Worm (Caenorhabditis elegans) whole organism, L3 larva: ENCODE measurements around the gene C01G6.4.

Experiments
- R02D3.7 ChIP-seq: fragments of 150-350 bp; optimal IDR thresholded peaks from 2 replicates; lab custom pipeline; 2014; ENCODE audit warnings: missing biosample characterization, missing genetic modification characterization
- ZK546.5 ChIP-seq: sonication (generic microtip); optimal IDR thresholded peaks from 2 replicates; lab custom pipeline; 2017; ENCODE audit warnings: missing biosample characterization, missing genetic modification characterization
- ama-1 ChIP-seq: fragments of 150-350 bp; optimal IDR thresholded peaks from 2 replicates; lab custom pipeline; 2018
- ceh-16 ChIP-seq: sonication (generic microtip); optimal IDR thresholded peaks from 2 replicates; lab custom pipeline; 2017; ENCODE audit warnings: missing biosample characterization, missing genetic modification characterization
- ceh-28 ChIP-seq: fragments of 150-350 bp; optimal IDR thresholded peaks from 2 replicates; lab custom pipeline; 2014; ENCODE audit warnings: missing biosample characterization, missing genetic modification reagents, missing genetic modification characterization
- daf-12 ChIP-seq: fragments of 150-350 bp; optimal IDR thresholded peaks from 2 replicates; lab custom pipeline; 2014; ENCODE audit warnings: missing biosample characterization, missing genetic modification reagents, missing genetic modification characterization
- egl-27 ChIP-seq: sonication (generic microtip); optimal IDR thresholded peaks from 4 replicates; lab custom pipeline; 2017; ENCODE audit warnings: missing biosample characterization, missing genetic modification reagents, missing genetic modification characterization
- egl-5 ChIP-seq: fragments of 150-350 bp; optimal IDR thresholded peaks from 2 replicates; lab custom pipeline; 2017; ENCODE audit warnings: missing biosample characterization, missing genetic modification reagents, missing genetic modification characterization, inconsistent platforms
- elt-1 ChIP-seq: fragments of 150-350 bp; optimal IDR thresholded peaks from 2 replicates; lab custom pipeline; 2014; ENCODE audit warnings: missing biosample characterization, missing genetic modification characterization
- elt-2 ChIP-seq: sonication (generic microtip); optimal IDR thresholded peaks from 2 replicates; lab custom pipeline; 2016; ENCODE audit warnings: missing genetic modification reagents, mild to moderate bottlenecking, missing genetic modification characterization, missing compliant biosample characterization
- elt-3 ChIP-seq, 3 experiments: fragments of 150-350 bp in 1 of 3; sonication (generic microtip) in 2 of 3; optimal IDR thresholded peaks; 2 replicates in 2 of 3; 4 replicates in 1 of 3; lab custom pipeline; 2014 to 2017; ENCODE audit warnings: missing biosample characterization in 3 of 3, missing genetic modification characterization in 3 of 3
- eor-1 ChIP-seq, 2 experiments: fragments of 150-350 bp; optimal IDR thresholded peaks; 2 replicates each; lab custom pipeline; 2014 to 2018; ENCODE audit warnings: missing biosample characterization in 2 of 2, missing genetic modification characterization in 2 of 2
- fkh-2 ChIP-seq: fragments of 150-350 bp; optimal IDR thresholded peaks from 2 replicates; lab custom pipeline; 2014; ENCODE audit warnings: missing biosample characterization, missing genetic modification reagents, missing genetic modification characterization
- hmg-11 ChIP-seq: sonication (generic microtip); optimal IDR thresholded peaks from 2 replicates; lab custom pipeline; 2016; ENCODE audit warnings: missing genetic modification characterization, missing compliant biosample characterization
- jun-1 ChIP-seq: fragments of 150-350 bp; optimal IDR thresholded peaks from 2 replicates; lab custom pipeline; 2014; ENCODE audit warnings: missing biosample characterization, missing genetic modification reagents, missing genetic modification characterization
- lin-39 ChIP-seq: fragments of 150-350 bp; optimal IDR thresholded peaks from 2 replicates; lab custom pipeline; 2018; ENCODE audit warnings: missing biosample characterization, missing genetic modification reagents, missing genetic modification characterization
- mdl-1 ChIP-seq: fragments of 150-350 bp; optimal IDR thresholded peaks from 2 replicates; lab custom pipeline; 2014; ENCODE audit warnings: missing biosample characterization, missing genetic modification characterization
- mml-1 ChIP-seq: fragments of 150-350 bp; sonication (generic microtip); optimal IDR thresholded peaks from 3 replicates; lab custom pipeline; 2014; ENCODE audit warnings: missing biosample characterization, missing genetic modification characterization
- nfya-1 ChIP-seq: sonication (generic microtip); optimal IDR thresholded peaks from 2 replicates; lab custom pipeline; 2017; ENCODE audit warnings: missing genetic modification characterization, mild to moderate bottlenecking, missing compliant biosample characterization, antibody characterized with exemption, moderate library complexity; ENCODE audit not compliant: insufficient read depth
- nhr-11 ChIP-seq: fragments of 150-350 bp; optimal IDR thresholded peaks from 2 replicates; lab custom pipeline; 2014; ENCODE audit warnings: missing biosample characterization, missing genetic modification characterization
- nhr-23 ChIP-seq: fragments of 150-350 bp; optimal IDR thresholded peaks from 2 replicates; lab custom pipeline; 2014; ENCODE audit warnings: missing biosample characterization, missing genetic modification reagents, missing genetic modification characterization
- nhr-28 ChIP-seq: fragments of 150-350 bp; optimal IDR thresholded peaks from 2 replicates; lab custom pipeline; 2014; ENCODE audit warnings: missing biosample characterization, missing genetic modification characterization
- nhr-43 ChIP-seq: sonication (generic microtip); optimal IDR thresholded peaks from 2 replicates; lab custom pipeline; 2016; ENCODE audit warnings: mild to moderate bottlenecking, missing genetic modification characterization, missing compliant biosample characterization; ENCODE audit not compliant: poor library complexity, severe bottlenecking
- pqm-1 ChIP-seq: fragments of 150-350 bp; optimal IDR thresholded peaks from 2 replicates; lab custom pipeline; 2017; ENCODE audit warnings: missing biosample characterization, missing genetic modification characterization, inconsistent platforms
- skn-1 ChIP-seq: fragments of 150-350 bp; optimal IDR thresholded peaks from 2 replicates; lab custom pipeline; 2014; ENCODE audit warnings: missing biosample characterization, missing genetic modification characterization
- tbx-2 ChIP-seq: sonication (generic microtip); optimal IDR thresholded peaks from 2 replicates; lab custom pipeline; 2016; ENCODE audit warnings: mild to moderate bottlenecking, missing genetic modification characterization, missing compliant biosample characterization
- unc-39 ChIP-seq: sonication (generic microtip); optimal IDR thresholded peaks from 4 replicates; lab custom pipeline; 2017; ENCODE audit warnings: missing biosample characterization, missing genetic modification characterization
- zag-1 ChIP-seq: fragments of 150-350 bp; optimal IDR thresholded peaks from 2 replicates; lab custom pipeline; 2014; ENCODE audit warnings: missing biosample characterization, missing genetic modification characterization
- ztf-11 ChIP-seq: fragments of 150-350 bp; optimal IDR thresholded peaks from 2 replicates; lab custom pipeline; 2014; ENCODE audit warnings: missing biosample characterization, missing genetic modification characterization
- ztf-4 ChIP-seq: fragments of 150-350 bp; optimal IDR thresholded peaks from 2 replicates; lab custom pipeline; 2014; ENCODE audit warnings: missing biosample characterization, missing genetic modification characterization

The C01G6.4 gene

DNA sequence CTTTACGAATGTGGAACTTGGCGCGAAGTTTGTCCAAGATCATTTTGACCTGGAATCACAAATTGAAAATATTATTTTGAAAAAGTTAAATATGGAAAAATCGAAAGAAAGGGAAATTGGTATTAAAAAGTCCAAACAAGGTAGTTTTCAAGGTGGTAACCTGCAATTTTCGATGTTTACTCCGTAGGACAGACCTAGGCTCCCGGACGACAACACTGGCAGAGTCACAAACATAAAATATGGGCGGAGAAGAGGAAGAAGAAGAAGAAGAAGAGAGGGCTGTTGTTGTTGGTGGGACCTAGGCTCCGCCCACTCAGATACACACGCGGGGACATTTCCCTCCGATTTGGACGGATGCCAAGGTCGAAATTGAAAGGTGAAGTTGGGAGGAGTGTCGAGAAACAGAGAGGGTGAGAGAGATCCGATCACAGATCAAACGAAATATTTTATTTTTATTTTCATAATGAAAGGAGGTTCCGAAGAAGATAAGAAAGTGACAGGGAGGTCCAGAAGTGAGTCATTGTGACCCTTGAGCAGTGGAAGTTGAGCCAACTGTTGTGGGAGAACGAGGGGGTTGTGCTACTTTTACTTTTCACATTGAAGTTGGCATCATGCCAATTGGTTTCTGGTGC lies 10.8 kb downstream of the C01G6.4 start, which contains the start of gene aqp-2:
TSS of gene aqp-2 (minus strand) at position 51 of the 632 bp plus-strand sequence.
- peak; percentile 2 for TF ChIP-seq elt-1 (tag; lab: Kevin White, UChicago)
- no peak for TF ChIP-seq elt-2 (tag; lab: Kevin White, UChicago)
- no peak for TF ChIP-seq hmg-11
- peak; percentile 34 for TF ChIP-seq nfya-1 (tag; lab: Kevin White, UChicago)
- TF ChIP-seq lin-39, result peak; percentile 59
- peak; percentile 18 for TF ChIP-seq ama-1 (lab: Kevin White, UChicago)
- TF ChIP-seq unc-39 (tag; lab: Kevin White, UChicago), result no peak
- TF ChIP-seq, all 47 proteins: peak for 4

DNA sequence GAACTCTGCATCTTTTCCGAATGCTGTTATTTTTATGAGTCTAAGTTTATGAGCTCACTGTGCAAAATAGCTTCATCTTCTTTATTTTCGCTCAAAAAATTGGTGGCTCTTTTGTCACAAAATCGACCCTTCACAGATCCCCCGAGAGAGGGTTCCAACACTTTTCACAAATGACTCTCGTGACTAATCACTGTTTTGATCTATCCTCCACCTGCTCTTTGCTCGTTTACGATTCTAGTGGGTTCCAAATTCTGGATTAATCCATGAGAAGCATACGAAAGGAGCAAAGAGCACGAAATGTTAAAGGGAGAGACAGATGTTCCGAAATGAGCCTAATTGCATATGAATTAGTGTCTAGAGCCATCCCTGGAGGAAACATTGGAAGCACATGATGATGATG lies 11.4 kb downstream of the C01G6.4 start:
- TF ChIP-seq elt-3 (tag; optimal IDR thresholded peaks at IDR 0.05; lab: Kevin White, UChicago), result no peak
- TF ChIP-seq lin-39, result peak; percentile 52
- no peak for TF ChIP-seq ceh-16
- TF ChIP-seq ZK546.5 (tag; lab: Kevin White, UChicago), result no peak

DNA sequence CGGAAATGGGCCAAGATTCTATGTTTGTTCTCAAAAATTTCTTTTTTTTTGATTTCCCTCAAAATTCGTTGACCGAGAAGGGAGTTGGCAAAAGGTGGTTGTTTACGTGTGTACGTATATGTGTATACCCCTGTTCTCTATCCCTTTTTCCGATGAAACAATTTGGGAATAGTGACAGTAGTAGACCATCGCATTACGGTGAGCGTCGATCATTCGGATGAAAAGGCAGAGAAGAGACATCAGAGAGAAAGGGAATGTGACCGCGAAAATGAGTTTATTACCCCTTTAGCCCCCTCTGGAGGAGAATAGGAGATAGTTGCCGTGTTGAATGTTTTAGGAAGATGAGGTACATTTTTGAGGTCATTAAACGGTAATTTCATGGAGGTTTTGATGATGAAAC lies 12.8 kb downstream of the C01G6.4 start:
- TF ChIP-seq eor-1 (tag; optimal IDR thresholded peaks at IDR 0.05; lab: Kevin White, UChicago) (no peak), jun-1 (tag; lab: Kevin White, UChicago) (no peak), mml-1 (tag; lab: Kevin White, UChicago) (no peak), mdl-1 (tag; lab: Kevin White, UChicago) (no peak), nhr-11 (tag; lab: Kevin White, UChicago) (no peak), nhr-23 (tag; lab: Kevin White, UChicago) (peak; percentile 24)

ce11 chrII:9258566-9258965 lies 14.3 kb downstream of the C01G6.4 start:
- no peak for TF ChIP-seq pqm-1 (tag; lab: Kevin White, UChicago)
- TF ChIP-seq eor-1 (tag; optimal IDR thresholded peaks at IDR 0.05; lab: Kevin White, UChicago), result no peak
- TF ChIP-seq R02D3.7 (tag; lab: Kevin White, UChicago), result no peak
- TF ChIP-seq unc-39 (tag; lab: Kevin White, UChicago), result no peak
- no peak for TF ChIP-seq ceh-28 (tag; lab: Kevin White, UChicago)
- TF ChIP-seq mml-1 (tag; lab: Kevin White, UChicago), result no peak

ce11 chrII:9258034-9258556 lies 14.7 kb downstream of the C01G6.4 start:
- no peak for TF ChIP-seq egl-5 (tag; lab: Kevin White, UChicago)
- TF ChIP-seq mml-1 (tag; lab: Kevin White, UChicago), result no peak
- no peak for TF ChIP-seq ztf-11 (tag; lab: Kevin White, UChicago)

ce11 chrII:9254187-9254586 lies 18.7 kb downstream of the C01G6.4 start, which contains the start of gene nlp-82:
Gene nlp-82 (minus strand): TSS chrII:9254287.
- TF ChIP-seq eor-1 (tag; optimal IDR thresholded peaks at IDR 0.05; lab: Kevin White, UChicago) (no peak), ztf-4 (tag; lab: Kevin White, UChicago) (no peak), skn-1 (tag; lab: Kevin White, UChicago) (no peak), nfya-1 (tag; lab: Kevin White, UChicago) (no peak), elt-2 (tag; lab: Kevin White, UChicago) (no peak), jun-1 (tag; lab: Kevin White, UChicago) (no peak), egl-5 (tag; lab: Kevin White, UChicago) (no peak), tbx-2 (tag; lab: Kevin White, UChicago) (no peak), nhr-28 (tag; lab: Kevin White, UChicago) (no peak), daf-12 (no peak), fkh-2 (tag; lab: Kevin White, UChicago) (no peak), hmg-11 (no peak), zag-1 (tag; lab: Kevin White, UChicago) (no peak), nhr-43 (tag; lab: Kevin White, UChicago) (no peak), egl-27 (tag; lab: Kevin White, UChicago) (no peak), unc-39 (tag; lab: Kevin White, UChicago) (no peak)
- TF ChIP-seq, all 47 proteins: peak for 0
